Worm (Caenorhabditis elegans) whole organism, early embryonic: ENCODE data around the gene C50E3.15.

Experiments
- B0310.2 ChIP-seq: sonication (generic microtip); optimal IDR thresholded peaks from 2 replicates; lab custom pipeline; 2016; ENCODE audit warnings: mild to moderate bottlenecking, missing genetic modification characterization, missing compliant biosample characterization
- F13C5.2 ChIP-seq: sonication (generic microtip); optimal IDR thresholded peaks from 2 replicates; lab custom pipeline; 2017; ENCODE audit warnings: mild to moderate bottlenecking, missing genetic modification characterization, inconsistent platforms, missing compliant biosample characterization
- aly-1 ChIP-seq: sonication (generic microtip); optimal IDR thresholded peaks from 2 replicates; lab custom pipeline; 2016; ENCODE audit warnings: missing genetic modification characterization, missing compliant biosample characterization
- ama-1 ChIP-seq: fragments of 150-350 bp; optimal IDR thresholded peaks from 2 replicates; lab custom pipeline; 2014
- ceh-13 ChIP-seq: fragments of 200-800 bp; sonication (Bioruptor generic); optimal IDR thresholded peaks from 2 replicates; lab custom pipeline; 2018; ENCODE audit warnings: mild to moderate bottlenecking, missing genetic modification characterization, missing compliant biosample characterization
- ceh-36 ChIP-seq: sonication (generic microtip); optimal IDR thresholded peaks from 2 replicates; lab custom pipeline; 2016; ENCODE audit warnings: missing genetic modification characterization, inconsistent platforms, missing compliant biosample characterization
- ets-7 ChIP-seq: sonication (generic microtip); optimal IDR thresholded peaks from 2 replicates; lab custom pipeline; 2016; ENCODE audit warnings: missing genotype, missing genetic modification characterization, missing compliant biosample characterization
- flt-1 ChIP-seq: fragments of 200-800 bp; sonication (Bioruptor generic); IDR thresholded peaks from 2 replicates; pipeline ENCODE4 v1.3.6; 2022; ENCODE audit warnings: missing genetic modification characterization, missing compliant biosample characterization
- hmbx-1 ChIP-seq: sonication (generic microtip); optimal IDR thresholded peaks from 2 replicates; lab custom pipeline; 2016; ENCODE audit warnings: mild to moderate bottlenecking, missing genetic modification characterization, missing compliant biosample characterization
- hmg-4 ChIP-seq: fragments of 200-800 bp; sonication (Bioruptor generic); optimal IDR thresholded peaks from 2 replicates; lab custom pipeline; 2018; ENCODE audit warnings: mild to moderate bottlenecking, missing genetic modification characterization, missing compliant biosample characterization
- hnd-1 ChIP-seq: sonication (generic microtip); optimal IDR thresholded peaks from 2 replicates; lab custom pipeline; 2016; ENCODE audit warnings: missing genetic modification characterization, missing compliant biosample characterization
- pes-1 ChIP-seq: fragments of 200-800 bp; sonication (Bioruptor generic); IDR thresholded peaks from 2 replicates; pipeline ENCODE4 v1.3.6; 2022; ENCODE audit warnings: missing genetic modification reagents, missing genetic modification characterization, missing compliant biosample characterization
- scrt-1 ChIP-seq: fragments of 200-800 bp; sonication (Bioruptor generic); IDR thresholded peaks from 2 replicates; pipeline ENCODE4 v1.3.6; 2022; ENCODE audit warnings: missing genetic modification characterization, missing compliant biosample characterization
- sea-1 ChIP-seq: fragments of 200-800 bp; sonication (Bioruptor generic); conservative IDR thresholded peaks from 2 replicates; pipeline ENCODE4 v1.3.6; 2022; ENCODE audit warnings: missing genetic modification characterization, missing compliant biosample characterization
- tbx-11 ChIP-seq: fragments of 200-800 bp; sonication (Bioruptor generic); IDR thresholded peaks from 2 replicates; pipeline ENCODE4 v1.3.6; 2022; ENCODE audit warnings: missing genetic modification characterization, missing compliant biosample characterization
- tbx-37 ChIP-seq: fragments of 200-800 bp; sonication (Bioruptor generic); conservative IDR thresholded peaks from 2 replicates; pipeline ENCODE4 v1.3.6; 2022; ENCODE audit warnings: missing genetic modification reagents, missing genetic modification characterization, missing compliant biosample characterization
- tra-4 ChIP-seq: sonication (generic microtip); optimal IDR thresholded peaks from 2 replicates; lab custom pipeline; 2017; ENCODE audit warnings: missing genetic modification characterization, missing compliant biosample characterization

Gene C50E3.15

DNA sequence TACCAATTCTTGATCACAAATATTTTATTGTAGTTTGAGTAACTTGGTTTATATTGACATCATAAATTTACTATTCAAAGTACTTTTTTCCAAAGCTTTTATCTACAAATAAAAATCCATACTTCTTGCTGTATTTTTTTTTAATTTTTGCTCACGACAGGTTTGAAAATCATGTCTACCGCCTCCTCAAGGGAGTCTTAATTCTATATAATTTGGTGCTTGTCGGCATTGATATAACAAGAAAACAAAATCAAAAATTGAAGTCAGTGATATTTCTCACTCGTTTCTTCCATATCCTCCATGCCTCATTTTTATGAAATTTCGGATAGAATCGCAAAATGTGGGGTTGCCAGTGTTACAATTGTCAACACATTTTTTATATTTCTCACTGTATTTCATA, 27.2 kb downstream of the C50E3.15 start, which contains the start of gene str-47:
Gene str-47 (plus strand): TSS at position 301 of the 400 bp plus-strand sequence.
- no peak for TF ChIP-seq hmg-4 (GFP tag; lab: Kevin White, UChicago)
- TF ChIP-seq aly-1 (tag; lab: Kevin White, UChicago) = no peak
- TF ChIP-seq sea-1 = no peak
- TF ChIP-seq ama-1 (lab: Kevin White, UChicago) = no peak
- TF ChIP-seq F13C5.2 (tag; lab: Kevin White, UChicago) = no peak
- TF ChIP-seq ceh-13 = no peak
- TF ChIP-seq scrt-1 = no peak
- TF ChIP-seq B0310.2 (tag; lab: Kevin White, UChicago) = no peak
- TF ChIP-seq tbx-11 (GFP tag; lab: Robert Waterston, UW) = no peak
- no peak for TF ChIP-seq tbx-37
- TF ChIP-seq ets-7 (tag; lab: Kevin White, UChicago) = no peak
- no peak for TF ChIP-seq pes-1 (GFP tag; lab: Robert Waterston, UW)
- no peak for TF ChIP-seq tra-4 (tag; lab: Kevin White, UChicago)

DNA sequence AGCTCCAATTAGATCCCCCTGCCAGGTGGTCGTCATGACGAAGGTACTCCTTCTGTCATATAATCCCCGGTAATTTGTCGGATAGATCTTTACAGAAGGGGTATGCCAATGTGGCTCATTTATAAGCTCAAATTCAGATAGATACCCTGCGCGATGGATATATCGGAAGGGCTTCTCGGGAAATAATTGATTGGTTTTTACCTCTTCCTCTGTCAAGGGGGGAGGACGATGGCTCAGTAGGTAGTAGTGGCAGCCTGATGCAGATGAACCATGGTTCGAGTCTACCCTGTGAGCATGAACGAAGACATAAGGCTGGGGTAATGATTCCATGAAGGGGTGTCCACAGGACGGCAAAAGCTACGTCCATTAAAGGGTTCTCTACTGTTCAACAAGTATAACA, 28.9 kb downstream of the C50E3.15 start:
- TF ChIP-seq sea-1 = no peak
- TF ChIP-seq tra-4 (tag; lab: Kevin White, UChicago) = no peak
- no peak for TF ChIP-seq B0310.2 (tag; lab: Kevin White, UChicago)
- TF ChIP-seq ceh-36 (tag; lab: Kevin White, UChicago) = no peak
- TF ChIP-seq flt-1 (GFP tag; lab: Robert Waterston, UW) = no peak
- no peak for TF ChIP-seq ceh-13
- no peak for TF ChIP-seq ets-7 (tag; lab: Kevin White, UChicago)
- no peak for TF ChIP-seq tbx-37
- no peak for TF ChIP-seq tbx-11 (GFP tag; lab: Robert Waterston, UW)
- TF ChIP-seq hmg-4 (GFP tag; lab: Kevin White, UChicago) = no peak
- no peak for TF ChIP-seq hnd-1 (tag; lab: Kevin White, UChicago)
- no peak for TF ChIP-seq hmbx-1 (tag; lab: Kevin White, UChicago)
- TF ChIP-seq aly-1 (tag; lab: Kevin White, UChicago) = no peak

DNA sequence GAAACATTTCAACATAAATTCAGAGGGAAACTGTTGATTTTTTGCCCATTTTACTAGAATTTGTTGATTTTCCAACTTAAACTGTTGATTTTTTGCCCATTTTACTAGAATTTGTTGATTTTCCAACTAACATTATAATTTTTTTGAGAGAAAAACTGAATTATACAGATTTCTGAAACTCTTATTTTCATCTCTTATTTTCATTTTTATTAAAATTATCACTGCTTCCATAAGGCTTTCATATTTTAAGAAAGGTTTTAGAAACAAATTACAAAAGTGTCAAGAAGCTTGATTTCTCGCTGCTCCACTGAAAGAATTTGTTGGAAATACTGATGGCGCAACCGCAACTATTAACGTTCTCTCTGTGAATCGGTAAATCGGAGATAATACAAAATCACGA, 31.7 kb downstream of the C50E3.15 start:
- no peak for TF ChIP-seq flt-1 (GFP tag; lab: Robert Waterston, UW)
- TF ChIP-seq scrt-1 = no peak
- TF ChIP-seq hmbx-1 (tag; lab: Kevin White, UChicago) = no peak
- no peak for TF ChIP-seq ceh-36 (tag; lab: Kevin White, UChicago)
- TF ChIP-seq pes-1 (GFP tag; lab: Robert Waterston, UW) = no peak
- TF ChIP-seq tbx-11 (GFP tag; lab: Robert Waterston, UW) = no peak
- no peak for TF ChIP-seq ets-7 (tag; lab: Kevin White, UChicago)
- TF ChIP-seq aly-1 (tag; lab: Kevin White, UChicago) = no peak
- no peak for TF ChIP-seq ama-1 (lab: Kevin White, UChicago)
- TF ChIP-seq ceh-13 = no peak
- TF ChIP-seq sea-1 = no peak
- no peak for TF ChIP-seq tra-4 (tag; lab: Kevin White, UChicago)
- no peak for TF ChIP-seq F13C5.2 (tag; lab: Kevin White, UChicago)
- TF ChIP-seq hmg-4 (GFP tag; lab: Kevin White, UChicago) = no peak
- no peak for TF ChIP-seq hnd-1 (tag; lab: Kevin White, UChicago)
- TF ChIP-seq B0310.2 (tag; lab: Kevin White, UChicago) = no peak
- TF ChIP-seq tbx-37 = no peak

DNA sequence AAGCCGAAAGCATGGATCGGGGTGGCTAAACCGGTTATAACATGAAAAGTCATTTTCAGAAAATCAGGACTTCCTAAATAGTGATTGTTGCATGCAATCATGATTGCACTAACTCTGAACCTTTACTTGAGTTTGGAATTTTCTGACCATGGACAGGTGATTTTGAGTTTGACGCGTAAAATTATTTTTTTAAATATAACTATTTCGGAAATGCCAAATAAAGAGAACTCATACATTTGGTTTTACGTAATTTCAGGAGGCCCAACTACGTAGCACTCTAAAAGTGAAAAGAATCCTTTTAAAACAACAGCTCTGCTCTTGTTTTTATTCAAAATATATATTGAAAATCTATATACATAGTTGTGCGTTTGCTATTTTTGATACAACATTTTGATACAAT, 33.5 kb downstream of the C50E3.15 start, which contains the start of gene srh-234:
Gene srh-234 (minus strand): TSS at position 101 of the 400 bp plus-strand sequence.
- TF ChIP-seq aly-1 (tag; lab: Kevin White, UChicago) = no peak
- TF ChIP-seq ceh-13 = no peak
- TF ChIP-seq flt-1 (GFP tag; lab: Robert Waterston, UW) = no peak
- TF ChIP-seq tbx-11 (GFP tag; lab: Robert Waterston, UW) = no peak
- no peak for TF ChIP-seq hmbx-1 (tag; lab: Kevin White, UChicago)
- no peak for TF ChIP-seq B0310.2 (tag; lab: Kevin White, UChicago)
- TF ChIP-seq tra-4 (tag; lab: Kevin White, UChicago) = no peak
- TF ChIP-seq pes-1 (GFP tag; lab: Robert Waterston, UW) = no peak
- TF ChIP-seq hmg-4 (GFP tag; lab: Kevin White, UChicago) = no peak
- TF ChIP-seq sea-1 = no peak
- TF ChIP-seq ceh-36 (tag; lab: Kevin White, UChicago) = no peak
- TF ChIP-seq ama-1 (lab: Kevin White, UChicago) = no peak
- no peak for TF ChIP-seq scrt-1
- no peak for TF ChIP-seq tbx-37

DNA sequence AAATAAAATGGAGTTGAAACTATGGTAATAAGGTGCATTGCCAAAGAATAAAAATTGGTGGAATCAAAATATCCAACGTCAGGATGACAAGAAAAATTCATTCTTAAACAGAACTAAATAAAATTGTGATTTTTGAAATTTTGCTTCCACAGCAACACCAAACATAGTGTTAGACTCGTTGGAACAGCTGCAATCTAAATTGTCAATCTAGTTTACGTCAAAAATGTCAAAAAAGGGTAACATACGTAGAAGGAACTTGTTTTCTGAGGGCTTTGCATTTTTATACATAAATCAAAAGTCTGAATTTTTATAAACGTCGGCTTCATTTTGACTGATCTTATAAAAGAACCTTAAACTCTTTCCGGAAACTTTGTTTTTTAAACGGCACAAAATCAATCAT, 35.4 kb downstream of the C50E3.15 start, which contains the start of gene srh-200:
Gene srh-200 (minus strand): TSS at position 101 of the 400 bp plus-strand sequence.
- no peak for TF ChIP-seq sea-1
- TF ChIP-seq pes-1 (GFP tag; lab: Robert Waterston, UW) = no peak
- no peak for TF ChIP-seq hnd-1 (tag; lab: Kevin White, UChicago)
- TF ChIP-seq ceh-36 (tag; lab: Kevin White, UChicago) = no peak
- TF ChIP-seq tra-4 (tag; lab: Kevin White, UChicago) = no peak

DNA sequence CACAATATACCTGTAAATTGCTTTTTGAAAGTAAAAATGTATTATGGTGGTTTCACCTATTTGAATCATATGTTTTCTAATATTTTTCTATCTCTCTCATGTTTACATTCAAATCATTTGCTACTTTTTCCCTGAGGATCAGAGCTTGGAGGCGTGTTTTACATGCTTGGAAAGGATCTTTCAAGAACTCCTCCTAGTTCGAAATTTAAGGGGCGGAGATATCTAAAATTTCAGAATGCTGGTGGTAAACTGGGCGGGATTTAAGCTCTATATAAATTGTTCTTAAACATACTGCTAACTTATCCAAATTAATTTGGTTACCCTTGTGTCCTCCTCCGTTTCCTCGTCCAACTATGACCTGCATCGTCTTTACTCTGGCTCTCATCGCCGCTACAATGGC, 49.7 kb downstream of the C50E3.15 start, which contains the start of gene C12D5.5:
Gene C12D5.5 (plus strand): TSS at position 301 of the 400 bp plus-strand sequence.
- no peak for TF ChIP-seq tbx-11 (GFP tag; lab: Robert Waterston, UW)
- TF ChIP-seq hnd-1 (tag; lab: Kevin White, UChicago) = no peak
- TF ChIP-seq ceh-13 = no peak
- no peak for TF ChIP-seq pes-1 (GFP tag; lab: Robert Waterston, UW)
- no peak for TF ChIP-seq tra-4 (tag; lab: Kevin White, UChicago)
- TF ChIP-seq ets-7 (tag; lab: Kevin White, UChicago) = no peak
- TF ChIP-seq ama-1 (lab: Kevin White, UChicago) = no peak
- TF ChIP-seq ceh-36 (tag; lab: Kevin White, UChicago) = no peak
- no peak for TF ChIP-seq sea-1
- TF ChIP-seq scrt-1 = no peak
- TF ChIP-seq aly-1 (tag; lab: Kevin White, UChicago) = no peak
- no peak for TF ChIP-seq hmbx-1 (tag; lab: Kevin White, UChicago)
- TF ChIP-seq flt-1 (GFP tag; lab: Robert Waterston, UW) = no peak
- TF ChIP-seq tbx-37 = no peak
- no peak for TF ChIP-seq B0310.2 (tag; lab: Kevin White, UChicago)
- no peak for TF ChIP-seq hmg-4 (GFP tag; lab: Kevin White, UChicago)
- TF ChIP-seq F13C5.2 (tag; lab: Kevin White, UChicago) = no peak
